Worm (Caenorhabditis elegans) whole organism, L2 larva: ENCODE results near the gene F54F2.14.

ENCODE experiments used
- C34F6.9 ChIP-seq: fragments of 150-350 bp; optimal IDR thresholded peaks from 2 replicates; lab custom pipeline; 2014; ENCODE audit warnings: missing biosample characterization, missing genetic modification characterization
- F13H6.1 ChIP-seq: sonication (generic microtip); optimal IDR thresholded peaks from 2 replicates; lab custom pipeline; 2016; ENCODE audit warnings: missing genetic modification characterization, missing compliant biosample characterization
- R02D3.7 ChIP-seq: fragments of 150-350 bp; optimal IDR thresholded peaks from 2 replicates; lab custom pipeline; 2014; ENCODE audit warnings: missing biosample characterization, missing genetic modification characterization
- Y55F3AM.14 ChIP-seq: fragments of 200-800 bp; sonication (Bioruptor generic); optimal IDR thresholded peaks from 2 replicates; lab custom pipeline; 2018; ENCODE audit warnings: mild to moderate bottlenecking, missing genetic modification characterization, missing compliant biosample characterization
- ZK546.5 ChIP-seq: sonication (generic microtip); optimal IDR thresholded peaks from 2 replicates; lab custom pipeline; 2017; ENCODE audit warnings: missing biosample characterization, missing genetic modification characterization
- alr-1 ChIP-seq: fragments of 150-350 bp; optimal IDR thresholded peaks from 2 replicates; lab custom pipeline; 2014; ENCODE audit warnings: missing biosample characterization, missing genetic modification characterization
- aly-2 ChIP-seq: fragments of 150-350 bp; optimal IDR thresholded peaks from 2 replicates; lab custom pipeline; 2014; ENCODE audit warnings: missing biosample characterization, missing genetic modification characterization
- blmp-1 ChIP-seq: sonication (generic microtip); optimal IDR thresholded peaks from 2 replicates; lab custom pipeline; 2017; ENCODE audit warnings: missing genetic modification characterization, mild to moderate bottlenecking, missing compliant biosample characterization, antibody characterized with exemption, moderate library complexity; ENCODE audit not compliant: insufficient read depth
- ceh-16 ChIP-seq: fragments of 150-350 bp; optimal IDR thresholded peaks from 2 replicates; lab custom pipeline; 2014; ENCODE audit warnings: missing biosample characterization, missing genetic modification characterization
- ceh-82 ChIP-seq: fragments of 150-350 bp; optimal IDR thresholded peaks from 2 replicates; lab custom pipeline; 2014; ENCODE audit warnings: missing biosample characterization, missing genetic modification characterization
- crh-2 ChIP-seq: sonication (generic microtip); optimal IDR thresholded peaks from 2 replicates; lab custom pipeline; 2017; ENCODE audit warnings: missing biosample characterization, missing genetic modification characterization
- dmd-4 ChIP-seq: sonication (generic microtip); optimal IDR thresholded peaks from 2 replicates; lab custom pipeline; 2017; ENCODE audit warnings: missing biosample characterization, missing genetic modification characterization
- egl-27 ChIP-seq: sonication (generic microtip); optimal IDR thresholded peaks from 3 replicates; lab custom pipeline; 2017; ENCODE audit warnings: missing biosample characterization, missing genetic modification reagents, missing genetic modification characterization
- elt-1 ChIP-seq: fragments of 150-350 bp; optimal IDR thresholded peaks from 2 replicates; lab custom pipeline; 2014; ENCODE audit warnings: missing biosample characterization, missing genetic modification characterization
- elt-3 ChIP-seq: sonication (generic microtip); optimal IDR thresholded peaks from 2 replicates; lab custom pipeline; 2017; ENCODE audit warnings: missing biosample characterization, missing genetic modification characterization
- fos-1 ChIP-seq: fragments of 150-350 bp; optimal IDR thresholded peaks from 2 replicates; lab custom pipeline; 2014; ENCODE audit warnings: missing biosample characterization, missing genetic modification characterization
- gmeb-1 ChIP-seq: fragments of 150-350 bp; optimal IDR thresholded peaks from 2 replicates; lab custom pipeline; 2014; ENCODE audit warnings: missing biosample characterization, missing genetic modification characterization
- lin-39 ChIP-seq: fragments of 150-350 bp; optimal IDR thresholded peaks from 2 replicates; lab custom pipeline; 2014; ENCODE audit warnings: missing biosample characterization, missing genetic modification reagents, missing genetic modification characterization
- lsy-2 ChIP-seq, 2 experiments: fragments of 150-350 bp in 1 of 2; sonication (generic microtip) in 1 of 2; optimal IDR thresholded peaks; 2 replicates each; lab custom pipeline; 2014 to 2017; ENCODE audit warnings: missing biosample characterization in 2 of 2, missing genetic modification characterization in 2 of 2
- mab-5 ChIP-seq: fragments of 150-350 bp; optimal IDR thresholded peaks from 2 replicates; lab custom pipeline; 2014; ENCODE audit warnings: missing biosample characterization, missing genetic modification characterization
- mbf-1 ChIP-seq: sonication (generic microtip); optimal IDR thresholded peaks from 2 replicates; lab custom pipeline; 2017; ENCODE audit warnings: missing biosample characterization, missing genetic modification characterization
- mdl-1 ChIP-seq, 2 experiments: fragments of 150-350 bp in 1 of 2; sonication (generic microtip) in 1 of 2; optimal IDR thresholded peaks; 2 replicates each; lab custom pipeline; 2017; ENCODE audit warnings: missing biosample characterization in 2 of 2, missing genetic modification characterization in 2 of 2
- nhr-10 ChIP-seq: sonication (generic microtip); optimal IDR thresholded peaks from 2 replicates; lab custom pipeline; 2017; ENCODE audit warnings: missing biosample characterization, missing genetic modification characterization
- nhr-11 ChIP-seq: fragments of 150-350 bp; optimal IDR thresholded peaks from 2 replicates; lab custom pipeline; 2014; ENCODE audit warnings: missing biosample characterization, missing genetic modification characterization
- nhr-12 ChIP-seq: fragments of 150-350 bp; optimal IDR thresholded peaks from 2 replicates; lab custom pipeline; 2014; ENCODE audit warnings: missing biosample characterization, missing genetic modification characterization
- nhr-129 ChIP-seq: fragments of 150-350 bp; optimal IDR thresholded peaks from 2 replicates; lab custom pipeline; 2014; ENCODE audit warnings: missing biosample characterization, missing genetic modification characterization
- nhr-21 ChIP-seq: fragments of 150-350 bp; optimal IDR thresholded peaks from 2 replicates; lab custom pipeline; 2014; ENCODE audit warnings: missing biosample characterization, missing genetic modification characterization
- nhr-23 ChIP-seq: fragments of 150-350 bp; optimal IDR thresholded peaks from 2 replicates; lab custom pipeline; 2014; ENCODE audit warnings: missing biosample characterization, missing genetic modification reagents, missing genetic modification characterization
- nhr-237 ChIP-seq: fragments of 150-350 bp; optimal IDR thresholded peaks from 2 replicates; lab custom pipeline; 2014; ENCODE audit warnings: missing biosample characterization, missing genetic modification characterization
- nhr-25 ChIP-seq: fragments of 150-350 bp; sonication (generic microtip); optimal IDR thresholded peaks from 3 replicates; lab custom pipeline; 2014; ENCODE audit warnings: missing biosample characterization, missing genetic modification characterization
- nhr-6 ChIP-seq: fragments of 150-350 bp; optimal IDR thresholded peaks from 2 replicates; lab custom pipeline; 2014; ENCODE audit warnings: missing biosample characterization, missing genetic modification characterization
- nhr-77 ChIP-seq: fragments of 150-350 bp; optimal IDR thresholded peaks from 2 replicates; lab custom pipeline; 2014; ENCODE audit warnings: missing biosample characterization, missing genetic modification characterization
- peb-1 ChIP-seq: fragments of 150-350 bp; optimal IDR thresholded peaks from 2 replicates; lab custom pipeline; 2014; ENCODE audit warnings: missing biosample characterization, missing genetic modification characterization
- sem-4 ChIP-seq: fragments of 150-350 bp; optimal IDR thresholded peaks from 2 replicates; lab custom pipeline; 2014; ENCODE audit warnings: missing biosample characterization, missing genetic modification reagents, missing genetic modification characterization
- skn-1 ChIP-seq: sonication (generic microtip); optimal IDR thresholded peaks from 2 replicates; lab custom pipeline; 2017; ENCODE audit warnings: missing biosample characterization, missing genetic modification characterization
- sma-3 ChIP-seq: sonication (generic microtip); optimal IDR thresholded peaks from 2 replicates; lab custom pipeline; 2016; ENCODE audit warnings: missing genetic modification reagents, missing genetic modification characterization, missing compliant biosample characterization
- sma-9 ChIP-seq, 2 experiments: fragments of 150-350 bp in 1 of 2; sonication (generic microtip) in 1 of 2; optimal IDR thresholded peaks; 2 replicates each; lab custom pipeline; 2014 to 2016; ENCODE audit warnings: missing genetic modification characterization in 2 of 2, mild to moderate bottlenecking in 1 of 2, missing biosample characterization in 1 of 2, missing compliant biosample characterization in 1 of 2, missing genetic modification reagents in 1 of 2, moderate library complexity in 1 of 2
- snpc-4 ChIP-seq: fragments of 150-350 bp; optimal IDR thresholded peaks from 2 replicates; lab custom pipeline; 2014; ENCODE audit warnings: missing biosample characterization, missing genetic modification characterization
- unc-39 ChIP-seq: fragments of 150-350 bp; optimal IDR thresholded peaks from 2 replicates; lab custom pipeline; 2014; ENCODE audit warnings: missing biosample characterization, missing genetic modification characterization
- unc-55 ChIP-seq: fragments of 150-350 bp; sonication (generic microtip); optimal IDR thresholded peaks from 3 replicates; lab custom pipeline; 2014; ENCODE audit warnings: missing biosample characterization, missing genetic modification reagents, missing genetic modification characterization
- unc-62 ChIP-seq: fragments of 150-350 bp; optimal IDR thresholded peaks from 2 replicates; lab custom pipeline; 2014; ENCODE audit warnings: missing biosample characterization, missing genetic modification reagents, missing genetic modification characterization
- zag-1 ChIP-seq: fragments of 150-350 bp; optimal IDR thresholded peaks from 2 replicates; lab custom pipeline; 2014; ENCODE audit warnings: missing biosample characterization, missing genetic modification characterization
- ztf-1 ChIP-seq: fragments of 200-800 bp; sonication (Bioruptor generic); conservative IDR thresholded peaks from 2 replicates; pipeline ENCODE4 v1.3.6; 2022; ENCODE audit warnings: missing genetic modification characterization, missing compliant biosample characterization
- ztf-4 ChIP-seq: fragments of 150-350 bp; optimal IDR thresholded peaks from 2 replicates; lab custom pipeline; 2014; ENCODE audit warnings: missing biosample characterization, missing genetic modification characterization

The F54F2.14 gene

ce11 chrIII:8800796-8801083 lies 9.4 kb downstream of the F54F2.14 start:
- no peak for TF ChIP-seq R02D3.7 (tag; lab: Kevin White, UChicago)
- peak; percentile 10 for TF ChIP-seq sma-3 (GFP tag; lab: Kevin White, UChicago)
- no peak for TF ChIP-seq lin-39 (tag; lab: Kevin White, UChicago)
- TF ChIP-seq zag-1 (tag; lab: Kevin White, UChicago) = no peak
- TF ChIP-seq nhr-25 (tag; lab: Kevin White, UChicago) = peak; percentile 29
- TF ChIP-seq blmp-1 (tag; lab: Kevin White, UChicago) = no peak
- TF ChIP-seq unc-39 (tag; lab: Kevin White, UChicago) = no peak
- TF ChIP-seq ceh-82 (tag; lab: Kevin White, UChicago) = no peak
- TF ChIP-seq gmeb-1 (tag; lab: Kevin White, UChicago) = no peak
- no peak for TF ChIP-seq mdl-1 (tag; optimal IDR thresholded peaks at IDR 0.05; lab: Kevin White, UChicago)
- TF ChIP-seq, all 48 proteins: peak for 2

- TF ChIP-seq nhr-129 (no peak), ztf-1 (no peak), gmeb-1 (tag; lab: Kevin White, UChicago) (no peak), alr-1 (tag; lab: Kevin White, UChicago) (no peak), nhr-12 (tag; lab: Kevin White, UChicago) (no peak), mbf-1 (no peak), C34F6.9 (tag; lab: Kevin White, UChicago) (no peak), zag-1 (tag; lab: Kevin White, UChicago) (no peak), nhr-23 (tag; lab: Kevin White, UChicago) (no peak), elt-1 (tag; lab: Kevin White, UChicago) (no peak), skn-1 (tag; lab: Kevin White, UChicago) (no peak), ceh-16 (no peak), unc-55 (no peak), ZK546.5 (tag; lab: Kevin White, UChicago) (no peak)
Observed at ce11 chrIII:8801352-8801863, 10.1 kb downstream of the F54F2.14 start.

- peak; percentile 93 for TF ChIP-seq zag-1 (tag; lab: Kevin White, UChicago)
- TF ChIP-seq nhr-10 (tag; lab: Kevin White, UChicago) = no peak
- TF ChIP-seq elt-3 (tag; lab: Kevin White, UChicago) = no peak
- TF ChIP-seq elt-1 (tag; lab: Kevin White, UChicago) = no peak
- TF ChIP-seq unc-55 = peak; percentile 97
- TF ChIP-seq ztf-1 = no peak
- peak; percentile 98 for TF ChIP-seq nhr-25 (tag; lab: Kevin White, UChicago)
- peak; percentile 45 for TF ChIP-seq ZK546.5 (tag; lab: Kevin White, UChicago)
- peak; percentile 96 for TF ChIP-seq sma-3 (GFP tag; lab: Kevin White, UChicago)
- no peak for TF ChIP-seq nhr-11 (tag; lab: Kevin White, UChicago)
- no peak for TF ChIP-seq nhr-23 (tag; lab: Kevin White, UChicago)
- TF ChIP-seq C34F6.9 (tag; lab: Kevin White, UChicago) = peak; percentile 99
- peak; percentile 97 for TF ChIP-seq nhr-6 (tag; lab: Kevin White, UChicago)
- peak; percentile 100 for TF ChIP-seq F13H6.1 (tag; lab: Kevin White, UChicago)
- TF ChIP-seq sem-4 (tag; lab: Kevin White, UChicago) = peak; percentile 96
- TF ChIP-seq unc-39 (tag; lab: Kevin White, UChicago) = no peak
- TF ChIP-seq Y55F3AM.14 (GFP tag; lab: Kevin White, UChicago) = peak; percentile 92
- no peak for TF ChIP-seq dmd-4
- TF ChIP-seq blmp-1 (tag; lab: Kevin White, UChicago) = peak; percentile 57
- peak; percentile 92 for TF ChIP-seq lin-39 (tag; lab: Kevin White, UChicago)
- TF ChIP-seq alr-1 (tag; lab: Kevin White, UChicago) = peak; percentile 99
- TF ChIP-seq snpc-4 (tag; lab: Kevin White, UChicago) = peak; percentile 85
- peak; percentile 95 for TF ChIP-seq nhr-21
- peak; percentile 38 for TF ChIP-seq mab-5
- TF ChIP-seq mdl-1 (tag; optimal IDR thresholded peaks at IDR 0.05; lab: Kevin White, UChicago) = peak; percentile 87 to 95
- peak; percentile 95 for TF ChIP-seq fos-1 (tag; lab: Kevin White, UChicago)
- TF ChIP-seq gmeb-1 (tag; lab: Kevin White, UChicago) = peak; percentile 81
- TF ChIP-seq egl-27 (tag; lab: Kevin White, UChicago) = peak; percentile 99
- no peak for TF ChIP-seq peb-1 (tag; lab: Kevin White, UChicago)
- peak; percentile 99 for TF ChIP-seq crh-2
- peak; percentile 86 for TF ChIP-seq unc-62 (GFP tag; lab: Kevin White, UChicago)
- peak; percentile 83 for TF ChIP-seq nhr-77 (tag; lab: Kevin White, UChicago)
- peak; percentile 96 for TF ChIP-seq ztf-4 (tag; lab: Kevin White, UChicago)
- no peak for TF ChIP-seq skn-1 (tag; lab: Kevin White, UChicago)
- TF ChIP-seq nhr-237 = peak; percentile 80
- TF ChIP-seq aly-2 (tag; lab: Kevin White, UChicago) = no peak
- TF ChIP-seq ceh-16 = peak; percentile 90
- peak; percentile 98 for TF ChIP-seq sma-9 (GFP tag; optimal IDR thresholded peaks at IDR 0.05; lab: Kevin White, UChicago)
- peak; percentile 85 for TF ChIP-seq sma-9 (tag; optimal IDR thresholded peaks at IDR 0.05; lab: Kevin White, UChicago)
- peak; percentile 71 for TF ChIP-seq ceh-82 (tag; lab: Kevin White, UChicago)
- TF ChIP-seq nhr-12 (tag; lab: Kevin White, UChicago) = no peak
- peak; percentile 77 to 95 for TF ChIP-seq lsy-2 (tag; optimal IDR thresholded peaks at IDR 0.05; lab: Kevin White, UChicago)
Observed at ce11 chrIII:8801864-8802818, 10.8 kb downstream of the F54F2.14 start.
